Fruit fly (Drosophila melanogaster) whole organism, embryonic: ENCODE results near the gene CG17109.

ENCODE experiments used
- ATbp ChIP-seq: fragments of 200-800 bp; sonication (Bioruptor generic); optimal IDR thresholded peaks from 2 replicates; lab custom pipeline; 2017; ENCODE audit warnings: missing biosample characterization, mild to moderate bottlenecking, missing genetic modification characterization, missing genetic modification reagents
- CG11456 ChIP-seq: fragments of 200-800 bp; sonication (Bioruptor generic); IDR thresholded peaks from 3 replicates; pipeline ENCODE4 v1.3.6; 2022; ENCODE audit warnings: missing biosample characterization, missing genetic modification characterization
- CG13296 ChIP-seq: fragments of 200-800 bp; sonication (Bioruptor generic); optimal IDR thresholded peaks from 3 replicates; lab custom pipeline; 2018; ENCODE audit warnings: missing biosample characterization, mild to moderate bottlenecking, missing genetic modification characterization
- CG1529 ChIP-seq: fragments of 200-800 bp; sonication (Bioruptor generic); optimal IDR thresholded peaks from 3 replicates; lab custom pipeline; 2018; ENCODE audit warnings: missing biosample characterization, missing genetic modification characterization
- CG15696 ChIP-seq: fragments of 200-800 bp; sonication (Bioruptor generic); optimal IDR thresholded peaks from 2 replicates; lab custom pipeline; 2019; ENCODE audit warnings: missing biosample characterization, mild to moderate bottlenecking, missing genetic modification characterization, moderate library complexity
- CG2889 ChIP-seq: fragments of 200-800 bp; sonication (Bioruptor generic); IDR thresholded peaks from 3 replicates; pipeline ENCODE4 v1.3.6; 2022; ENCODE audit warnings: missing biosample characterization, missing genetic modification characterization
- CG3065 ChIP-seq: fragments of 200-800 bp; sonication (Bioruptor generic); optimal IDR thresholded peaks from 2 replicates; lab custom pipeline; 2016; ENCODE audit warnings: missing biosample characterization, missing genetic modification characterization
- CG32767 ChIP-seq: fragments of 200-800 bp; sonication (Bioruptor generic); IDR thresholded peaks from 2 replicates; pipeline ENCODE4 v1.3.6; 2022; ENCODE audit warnings: missing biosample characterization, missing genetic modification characterization
- CG33557 ChIP-seq: fragments of 200-800 bp; sonication (Bioruptor generic); optimal IDR thresholded peaks from 2 replicates; lab custom pipeline; 2019; ENCODE audit warnings: missing biosample characterization, mild to moderate bottlenecking, missing genetic modification characterization, moderate library complexity
- CG4282 ChIP-seq: fragments of 200-800 bp; sonication (Bioruptor generic); optimal IDR thresholded peaks from 2 replicates; lab custom pipeline; 2016; ENCODE audit warnings: missing biosample characterization, missing genetic modification characterization
- CG5180 ChIP-seq: fragments of 200-800 bp; sonication (Bioruptor generic); optimal IDR thresholded peaks from 3 replicates; lab custom pipeline; 2017; ENCODE audit warnings: missing biosample characterization, missing genetic modification characterization, mild to moderate bottlenecking, moderate library complexity, missing genetic modification reagents
- CG6272 ChIP-seq: fragments of 200-800 bp; sonication (Bioruptor generic); IDR thresholded peaks from 2 replicates; pipeline ENCODE4 v1.3.6; 2022; ENCODE audit warnings: missing biosample characterization, missing genetic modification characterization
- CG8281 ChIP-seq: fragments of 200-800 bp; sonication (Bioruptor generic); optimal IDR thresholded peaks from 2 replicates; lab custom pipeline; 2018; ENCODE audit warnings: missing biosample characterization, mild to moderate bottlenecking, missing genetic modification characterization, moderate library complexity
- CG8478 ChIP-seq: fragments of >200 bp; optimal IDR thresholded peaks from 2 replicates; lab custom pipeline; 2018
- CG9727 ChIP-seq: fragments of 200-800 bp; sonication (Bioruptor generic); optimal IDR thresholded peaks from 3 replicates; lab custom pipeline; 2017; ENCODE audit warnings: missing biosample characterization, mild to moderate bottlenecking, missing genetic modification characterization
- D19B ChIP-seq: fragments of 200-800 bp; sonication (Bioruptor generic); optimal IDR thresholded peaks from 2 replicates; lab custom pipeline; 2017; ENCODE audit warnings: missing biosample characterization, mild to moderate bottlenecking, missing genetic modification characterization
- Elba2 ChIP-seq: fragments of 200-800 bp; sonication (Bioruptor generic); optimal IDR thresholded peaks from 3 replicates; lab custom pipeline; 2016; ENCODE audit warnings: missing biosample characterization, missing genetic modification characterization
- H15 ChIP-seq: fragments of 200-800 bp; sonication (Bioruptor generic); IDR thresholded peaks from 3 replicates; pipeline ENCODE4 v1.3.6; 2022; ENCODE audit warnings: missing biosample characterization, missing genetic modification characterization
- HLH3B ChIP-seq: fragments of 200-800 bp; sonication (Bioruptor generic); IDR thresholded peaks from 2 replicates; pipeline ENCODE4 v1.3.6; 2022; ENCODE audit warnings: missing biosample characterization, missing genetic modification characterization
- HmgZ ChIP-seq: fragments of 200-800 bp; sonication (Bioruptor generic); optimal IDR thresholded peaks from 2 replicates; lab custom pipeline; 2018; ENCODE audit warnings: missing biosample characterization, mild to moderate bottlenecking, missing genetic modification characterization
- Hmr ChIP-seq: fragments of 200-800 bp; sonication (Bioruptor generic); optimal IDR thresholded peaks from 3 replicates; lab custom pipeline; 2017; ENCODE audit warnings: mild to moderate bottlenecking, missing biosample characterization, missing genetic modification reagents, missing genetic modification characterization
- Lpt ChIP-seq: fragments of >200 bp; optimal IDR thresholded peaks from 2 replicates; lab custom pipeline; 2018; ENCODE audit warnings: missing biosample characterization, missing genetic modification characterization
- Mes4 ChIP-seq: fragments of 200-800 bp; sonication (Bioruptor generic); optimal IDR thresholded peaks from 2 replicates; lab custom pipeline; 2016; ENCODE audit warnings: missing biosample characterization, missing genetic modification characterization
- Nf-YC ChIP-seq: fragments of 200-800 bp; optimal IDR thresholded peaks from 3 replicates; lab custom pipeline; 2019; ENCODE audit warnings: missing biosample characterization, mild to moderate bottlenecking, missing genetic modification characterization, moderate library complexity
- Oaz ChIP-seq: fragments of 200-800 bp; sonication (Bioruptor generic); IDR thresholded peaks from 2 replicates; pipeline ENCODE4 v1.3.6; 2022; ENCODE audit warnings: missing biosample characterization, missing genetic modification characterization
- Pdp1 ChIP-seq, 2 experiments: fragments of 200-800 bp; sonication (Bioruptor generic); optimal IDR thresholded peaks; 3 replicates each; lab custom pipeline; 2016; ENCODE audit warnings: missing biosample characterization in 2 of 2, missing genetic modification characterization in 2 of 2, mild to moderate bottlenecking in 1 of 2, moderate library complexity in 1 of 2
- Xrp1 ChIP-seq: fragments of 200-800 bp; sonication (Bioruptor generic); IDR thresholded peaks from 2 replicates; pipeline ENCODE4 v1.3.6; 2022; ENCODE audit warnings: missing biosample characterization, missing genetic modification characterization
- al ChIP-seq: fragments of 200-800 bp; sonication (Bioruptor generic); IDR thresholded peaks from 2 replicates; pipeline ENCODE4 v1.3.6; 2022; ENCODE audit warnings: missing biosample characterization, missing genetic modification characterization
- az2 ChIP-seq: fragments of 200-800 bp; sonication (Bioruptor generic); optimal IDR thresholded peaks from 3 replicates; lab custom pipeline; 2016; ENCODE audit warnings: missing biosample characterization, missing genetic modification characterization
- bbx ChIP-seq: fragments of 200-800 bp; sonication (Bioruptor generic); IDR thresholded peaks from 2 replicates; pipeline ENCODE4 v1.3.6; 2022; ENCODE audit warnings: missing biosample characterization, missing genetic modification characterization; ENCODE audit not compliant: partially characterized antibody
- bsh ChIP-seq, 2 experiments: fragments of 200-800 bp; sonication (Bioruptor generic); optimal IDR thresholded peaks; 2 replicates each; lab custom pipeline; 2017 to 2018; ENCODE audit warnings: mild to moderate bottlenecking in 2 of 2, missing biosample characterization in 2 of 2, missing genetic modification characterization in 2 of 2, moderate library complexity in 1 of 2
- btn ChIP-seq: fragments of 200-800 bp; sonication (Bioruptor generic); optimal IDR thresholded peaks from 2 replicates; lab custom pipeline; 2016; ENCODE audit warnings: missing biosample characterization, missing genetic modification characterization
- caup ChIP-seq: fragments of 200-800 bp; sonication (Bioruptor generic); optimal IDR thresholded peaks from 3 replicates; lab custom pipeline; 2017; ENCODE audit warnings: missing biosample characterization, mild to moderate bottlenecking, missing genetic modification characterization, moderate library complexity; ENCODE audit not compliant: severe bottlenecking
- cg ChIP-seq: fragments of 200-800 bp; sonication (Bioruptor generic); optimal IDR thresholded peaks from 3 replicates; lab custom pipeline; 2019; ENCODE audit warnings: missing biosample characterization, mild to moderate bottlenecking, missing genetic modification characterization, moderate library complexity
- dati ChIP-seq: fragments of 200-800 bp; sonication (Bioruptor generic); IDR thresholded peaks from 2 replicates; pipeline ENCODE4 v1.3.6; 2022; ENCODE audit warnings: missing biosample characterization, missing genetic modification characterization
- ewg ChIP-seq: fragments of 200-800 bp; sonication (Bioruptor generic); optimal IDR thresholded peaks from 3 replicates; lab custom pipeline; 2017; ENCODE audit warnings: mild to moderate bottlenecking, missing biosample characterization, missing genetic modification reagents, missing genetic modification characterization
- fd102C ChIP-seq: fragments of 200-800 bp; sonication (Bioruptor generic); optimal IDR thresholded peaks from 2 replicates; lab custom pipeline; 2018; ENCODE audit warnings: missing biosample characterization, mild to moderate bottlenecking, missing genetic modification characterization, moderate library complexity
- fd3F ChIP-seq: fragments of 200-800 bp; sonication (Bioruptor generic); optimal IDR thresholded peaks from 2 replicates; lab custom pipeline; 2018; ENCODE audit warnings: missing biosample characterization, mild to moderate bottlenecking, missing genetic modification characterization, moderate library complexity
- gsb ChIP-seq: fragments of 200-800 bp; sonication (Bioruptor generic); IDR thresholded peaks from 2 replicates; pipeline ENCODE4 v1.3.6; 2022; ENCODE audit warnings: missing biosample characterization, missing genetic modification characterization
- ind ChIP-seq: fragments of 200-800 bp; sonication (Bioruptor generic); optimal IDR thresholded peaks from 3 replicates; lab custom pipeline; 2016; ENCODE audit warnings: missing biosample characterization, missing genetic modification characterization
- kni ChIP-seq: fragments of 200-800 bp; sonication (Bioruptor generic); optimal IDR thresholded peaks from 3 replicates; lab custom pipeline; 2017; ENCODE audit warnings: mild to moderate bottlenecking, missing biosample characterization, missing genetic modification reagents, missing genetic modification characterization
- odd ChIP-seq: fragments of 200-800 bp; sonication (Bioruptor generic); optimal IDR thresholded peaks from 2 replicates; lab custom pipeline; 2017; ENCODE audit warnings: missing biosample characterization, mild to moderate bottlenecking, missing genetic modification characterization
- pan ChIP-seq, 4 experiments: fragments of >200 bp in 3 of 4; fragments of 200-800 bp in 1 of 4; sonication (Bioruptor generic) in 1 of 4; optimal IDR thresholded peaks in 3 of 4; IDR thresholded peaks in 1 of 4; 2 replicates each; pipeline versions ENCODE4 v1.3.6 to Lab custom; 2017 to 2022; ENCODE audit warnings: missing biosample characterization in 2 of 4, missing genetic modification characterization in 2 of 4, mixed read lengths in 1 of 4
- pros ChIP-seq: fragments of 200-800 bp; sonication (Bioruptor generic); optimal IDR thresholded peaks from 3 replicates; lab custom pipeline; 2019; ENCODE audit warnings: missing biosample characterization, mild to moderate bottlenecking, missing genetic modification characterization, moderate library complexity
- sd ChIP-seq: fragments of 200-800 bp; sonication (Bioruptor generic); optimal IDR thresholded peaks from 3 replicates; lab custom pipeline; 2018; ENCODE audit warnings: missing biosample characterization, mild to moderate bottlenecking, missing genetic modification characterization, moderate library complexity
- sens-2 ChIP-seq: fragments of 200-800 bp; sonication (Bioruptor generic); IDR thresholded peaks from 2 replicates; pipeline ENCODE4 v1.3.6; 2022; ENCODE audit warnings: missing biosample characterization, missing genetic modification characterization
- sna ChIP-seq: fragments of 200-800 bp; sonication (Bioruptor generic); IDR thresholded peaks from 2 replicates; pipeline ENCODE4 v1.3.6; 2022; ENCODE audit warnings: missing biosample characterization, missing genetic modification characterization; ENCODE audit not compliant: partially characterized antibody
- sr ChIP-seq: fragments of 200-800 bp; sonication (Bioruptor generic); IDR thresholded peaks from 3 replicates; pipeline ENCODE4 v1.3.6; 2022; ENCODE audit warnings: missing biosample characterization, missing genetic modification characterization
- unc-4 ChIP-seq: fragments of 200-800 bp; sonication (Bioruptor generic); IDR thresholded peaks from 2 replicates; pipeline ENCODE4 v1.3.6; 2022; ENCODE audit warnings: missing biosample characterization, missing genetic modification characterization; ENCODE audit not compliant: partially characterized antibody
- vvl ChIP-seq: fragments of 200-800 bp; sonication (Bioruptor generic); IDR thresholded peaks from 2 replicates; pipeline ENCODE4 v1.3.6; 2022; ENCODE audit warnings: missing biosample characterization, missing genetic modification characterization

CG17109 gene

DNA sequence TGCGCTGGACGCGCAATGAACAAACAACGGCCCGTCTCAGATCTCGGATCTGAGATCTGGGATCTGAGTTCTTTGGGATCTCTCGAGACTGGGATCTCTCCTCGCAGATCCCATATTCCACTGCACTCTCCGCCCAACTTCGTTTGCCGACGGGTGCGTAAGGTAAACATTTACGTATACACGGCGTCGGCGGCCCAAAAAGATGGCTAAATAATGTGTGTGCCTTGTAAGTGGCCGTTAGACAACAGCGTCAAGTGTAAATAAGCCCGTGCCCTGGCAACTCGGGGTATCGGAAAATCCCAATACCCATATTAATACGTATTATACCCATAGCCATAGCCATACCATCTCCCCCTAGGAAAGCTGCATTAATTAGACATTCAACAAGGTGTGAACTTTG is 39.2 kb downstream of the CG17109 start (continued):
- TF ChIP-seq pros (peak; percentile 1), dati (GFP tag; lab: Robert Waterston, UW) (no peak), sr (GFP tag; lab: Robert Waterston, UW) (no peak), bsh (GFP tag; optimal IDR thresholded peaks at IDR 0.05; lab: Kevin White, UChicago) (no peak), CG8281 (tag; lab: Kevin White, UChicago) (no peak), CG32767 (GFP tag; lab: Robert Waterston, UW) (peak; percentile 32; the same call in 1 of the 2 replicates), CG33557 (GFP tag; lab: Kevin White, UChicago) (peak; percentile 53), az2 (GFP tag; lab: Kevin White, UChicago) (no peak), Hmr (GFP tag; lab: Kevin White, UChicago) (no peak), Xrp1 (GFP tag; lab: Robert Waterston, UW) (peak; percentile 42; the same call in 1 of the 2 replicates), btn (GFP tag; lab: Kevin White, UChicago) (peak; percentile 12), sna (no peak), CG13296 (GFP tag; lab: Kevin White, UChicago) (no peak), H15 (GFP tag; lab: Robert Waterston, UW) (no peak), Lpt (GFP tag; lab: Kevin White, UChicago) (no peak), bbx (GFP tag; lab: Robert Waterston, UW) (no peak), CG8478 (lab: Kevin White, UChicago) (no peak), CG3065 (GFP tag; lab: Kevin White, UChicago) (no peak), sd (no peak), odd (GFP tag; lab: Kevin White, UChicago) (peak; percentile 2), Oaz (GFP tag; lab: Robert Waterston, UW) (no peak), D19B (GFP tag; lab: Kevin White, UChicago) (no peak), gsb (GFP tag; lab: Robert Waterston, UW) (no peak), vvl (GFP tag; lab: Robert Waterston, UW) (peak; percentile 27; the same call in 1 of the 2 replicates), Nf-YC (tag; lab: Kevin White, UChicago) (no peak), unc-4 (GFP tag; lab: Robert Waterston, UW) (no peak), Mes4 (no peak), CG9727 (GFP tag; lab: Kevin White, UChicago) (no peak), ATbp (GFP tag; lab: Kevin White, UChicago) (peak; percentile 37), ind (GFP tag; lab: Kevin White, UChicago) (no peak), cg (no peak), HmgZ (tag; lab: Kevin White, UChicago) (no peak), CG2889 (GFP tag; lab: Robert Waterston, UW) (no peak), sens-2 (GFP tag; lab: Robert Waterston, UW) (no peak), CG15696 (tag; lab: Kevin White, UChicago) (peak; percentile 60), CG4282 (GFP tag; lab: Kevin White, UChicago) (no peak), CG1529 (GFP tag; lab: Kevin White, UChicago) (no peak), pan (optimal IDR thresholded peaks at IDR 0.05; lab: Kevin White, UChicago) (no peak), pan (GFP tag; optimal IDR thresholded peaks at IDR 0.05 in 1 of 2, IDR thresholded peaks at IDR 0.05 in 1 of 2) (peak in 1 of 2 experiments; percentile 9), Elba2 (no peak), fd102C (GFP tag; lab: Kevin White, UChicago) (peak; percentile 58), CG11456 (GFP tag; lab: Robert Waterston, UW) (no peak), CG5180 (GFP tag; lab: Kevin White, UChicago) (peak; percentile 34), Pdp1 (GFP tag; optimal IDR thresholded peaks at IDR 0.05; lab: Kevin White, UChicago) (peak in 1 of 2 experiments; percentile 6), al (no peak), fd3F (no peak), ewg (GFP tag; lab: Kevin White, UChicago) (no peak), caup (GFP tag; lab: Kevin White, UChicago) (no peak), CG6272 (GFP tag; lab: Robert Waterston, UW) (no peak), HLH3B (GFP tag; lab: Robert Waterston, UW) (0 out of 2 replicates have a peak, but pooled peaks have one; percentile 14), kni (GFP tag; lab: Kevin White, UChicago) (peak; percentile 83)
